Worm (Caenorhabditis elegans) whole organism, L1 larva: Measurements from ENCODE around the gene mrpl-32.
"Not testable (repeated sequence)": the region's sequence is repeated elsewhere in the genome, so short reads cannot be mapped to it uniquely, and the experiment has no call there.

ENCODE experiments used
- C16A3.4 ChIP-seq: fragments of 150-350 bp; optimal IDR thresholded peaks from 2 replicates; lab custom pipeline; 2014; ENCODE audit warnings: missing biosample characterization, missing genetic modification characterization
- F16B12.6 ChIP-seq: fragments of 150-350 bp; optimal IDR thresholded peaks from 2 replicates; lab custom pipeline; 2014; ENCODE audit warnings: missing biosample characterization, missing genetic modification characterization
- aha-1 ChIP-seq: fragments of 150-350 bp; optimal IDR thresholded peaks from 2 replicates; lab custom pipeline; 2014; ENCODE audit warnings: missing biosample characterization, missing genetic modification characterization
- aly-2 ChIP-seq: fragments of 150-350 bp; optimal IDR thresholded peaks from 2 replicates; lab custom pipeline; 2014; ENCODE audit warnings: missing biosample characterization, missing genetic modification characterization
- ama-1 ChIP-seq: fragments of 150-350 bp; optimal IDR thresholded peaks from 2 replicates; lab custom pipeline; 2014
- blmp-1 ChIP-seq: fragments of 150-350 bp; optimal IDR thresholded peaks from 2 replicates; lab custom pipeline; 2014; ENCODE audit warnings: missing biosample characterization, missing genetic modification characterization
- ceh-88 ChIP-seq: fragments of 200-800 bp; sonication (Bioruptor generic); IDR thresholded peaks from 2 replicates; pipeline ENCODE4 v1.3.6; 2022; ENCODE audit warnings: missing genetic modification characterization, missing compliant biosample characterization
- ceh-90 ChIP-seq: sonication (generic microtip); optimal IDR thresholded peaks from 2 replicates; lab custom pipeline; 2016; ENCODE audit warnings: missing genetic modification characterization, missing compliant biosample characterization
- dsc-1 ChIP-seq: sonication (generic microtip); optimal IDR thresholded peaks from 2 replicates; lab custom pipeline; 2016; ENCODE audit warnings: mild to moderate bottlenecking, missing genetic modification characterization, missing compliant biosample characterization
- efl-1 ChIP-seq, 4 experiments: fragments of 150-350 bp; optimal IDR thresholded peaks in 3 of 4; peaks in 1 of 4; 1 replicate in 1 of 4; 2 replicates in 3 of 4; lab custom pipeline; 2014; ENCODE audit warnings: missing biosample characterization in 2 of 4, missing genetic modification characterization in 2 of 4, missing genetic modification reagents in 2 of 4
- egl-27 ChIP-seq, 2 experiments: fragments of 150-350 bp in 1 of 2; sonication (generic microtip); optimal IDR thresholded peaks; 3 replicates each; lab custom pipeline; 2017 to 2018; ENCODE audit warnings: missing biosample characterization in 2 of 2, missing genetic modification characterization in 2 of 2, missing genetic modification reagents in 2 of 2
- elt-2 ChIP-seq: sonication (generic microtip); optimal IDR thresholded peaks from 2 replicates; lab custom pipeline; 2016; ENCODE audit warnings: missing genetic modification characterization, mild to moderate bottlenecking, inconsistent platforms, missing compliant biosample characterization, missing genetic modification reagents
- elt-3 ChIP-seq, 6 experiments: fragments of 150-350 bp in 1 of 6; sonication (generic microtip); optimal IDR thresholded peaks; 2 replicates each; lab custom pipeline; 2017 to 2018; ENCODE audit warnings: missing biosample characterization in 6 of 6, missing genetic modification characterization in 6 of 6, inconsistent platforms in 1 of 6
- fkh-8 ChIP-seq: sonication (generic microtip); optimal IDR thresholded peaks from 2 replicates; lab custom pipeline; 2016; ENCODE audit warnings: mild to moderate bottlenecking, missing genetic modification characterization, missing compliant biosample characterization
- hlh-17 ChIP-seq: fragments of 200-800 bp; sonication (Bioruptor generic); optimal IDR thresholded peaks from 2 replicates; lab custom pipeline; 2018; ENCODE audit warnings: missing genetic modification characterization, mild to moderate bottlenecking, missing compliant biosample characterization, moderate library complexity, borderline replicate concordance
- hlh-4 ChIP-seq: sonication (generic microtip); optimal IDR thresholded peaks from 2 replicates; lab custom pipeline; 2016; ENCODE audit warnings: mild to moderate bottlenecking, missing genetic modification characterization, missing compliant biosample characterization
- hpl-2 ChIP-seq: fragments of 150-350 bp; optimal IDR thresholded peaks from 2 replicates; lab custom pipeline; 2014; ENCODE audit warnings: missing biosample characterization, missing genetic modification reagents, missing genetic modification characterization
- isw-1 ChIP-seq: fragments of 200-800 bp; sonication (Bioruptor generic); IDR thresholded peaks from 2 replicates; pipeline ENCODE4 v1.3.6; 2022; ENCODE audit warnings: missing genetic modification characterization, missing compliant biosample characterization
- lin-14 ChIP-seq: fragments of 200-800 bp; sonication (Bioruptor generic); optimal IDR thresholded peaks from 2 replicates; lab custom pipeline; 2018; ENCODE audit warnings: mild to moderate bottlenecking, missing genetic modification characterization, moderate library complexity, missing compliant biosample characterization
- lin-15B ChIP-seq: fragments of 150-350 bp; sonication (generic microtip); optimal IDR thresholded peaks from 3 replicates; lab custom pipeline; 2014; ENCODE audit warnings: missing biosample characterization, missing genetic modification characterization
- lin-35 ChIP-seq, 2 experiments: fragments of 150-350 bp; optimal IDR thresholded peaks; 2 replicates each; lab custom pipeline; 2014; ENCODE audit warnings: missing biosample characterization in 2 of 2, missing genetic modification characterization in 2 of 2, missing genetic modification reagents in 2 of 2
- mdl-1 ChIP-seq, 2 experiments: fragments of 150-350 bp; optimal IDR thresholded peaks; 2 replicates each; lab custom pipeline; 2014 to 2017; ENCODE audit warnings: missing biosample characterization in 2 of 2, missing genetic modification characterization in 2 of 2, inconsistent platforms in 1 of 2
- mef-2 ChIP-seq: fragments of 150-350 bp; optimal IDR thresholded peaks from 2 replicates; lab custom pipeline; 2014; ENCODE audit warnings: missing biosample characterization, missing genetic modification characterization
- nhr-19 ChIP-seq: fragments of 200-800 bp; sonication (Bioruptor generic); conservative IDR thresholded peaks from 2 replicates; pipeline ENCODE4 v1.3.6; 2022; ENCODE audit warnings: missing genetic modification characterization, missing compliant biosample characterization
- nhr-20 ChIP-seq: sonication (generic microtip); optimal IDR thresholded peaks from 2 replicates; lab custom pipeline; 2016; ENCODE audit warnings: mild to moderate bottlenecking, missing genetic modification characterization, missing compliant biosample characterization
- nhr-47 ChIP-seq: sonication (generic microtip); optimal IDR thresholded peaks from 2 replicates; lab custom pipeline; 2016; ENCODE audit warnings: mild to moderate bottlenecking, missing genetic modification characterization, moderate library complexity, missing compliant biosample characterization
- nhr-71 ChIP-seq: sonication (generic microtip); optimal IDR thresholded peaks from 2 replicates; lab custom pipeline; 2016; ENCODE audit warnings: mild to moderate bottlenecking, missing genetic modification characterization, moderate library complexity, missing compliant biosample characterization
- nhr-76 ChIP-seq: sonication (generic microtip); optimal IDR thresholded peaks from 2 replicates; lab custom pipeline; 2017; ENCODE audit warnings: missing biosample characterization, missing genetic modification characterization
- nhr-77 ChIP-seq: fragments of 150-350 bp; optimal IDR thresholded peaks from 2 replicates; lab custom pipeline; 2014; ENCODE audit warnings: missing biosample characterization, missing genetic modification characterization
- nhr-84 ChIP-seq: sonication (generic microtip); optimal IDR thresholded peaks from 2 replicates; lab custom pipeline; 2017; ENCODE audit warnings: missing biosample characterization, missing genetic modification characterization
- nhr-90 ChIP-seq: sonication (generic microtip); optimal IDR thresholded peaks from 2 replicates; lab custom pipeline; 2016; ENCODE audit warnings: mild to moderate bottlenecking, missing genetic modification characterization, missing compliant biosample characterization; ENCODE audit not compliant: poor library complexity
- skn-1 ChIP-seq: fragments of 150-350 bp; optimal IDR thresholded peaks from 2 replicates; lab custom pipeline; 2014; ENCODE audit warnings: missing biosample characterization, missing genetic modification characterization
- snpc-4 ChIP-seq: fragments of 150-350 bp; optimal IDR thresholded peaks from 2 replicates; lab custom pipeline; 2014; ENCODE audit warnings: missing biosample characterization, missing genetic modification characterization
- snu-23 ChIP-seq: sonication (generic microtip); optimal IDR thresholded peaks from 2 replicates; lab custom pipeline; 2016; ENCODE audit warnings: missing genetic modification characterization, missing compliant biosample characterization
- tbx-2 ChIP-seq: sonication (generic microtip); optimal IDR thresholded peaks from 2 replicates; lab custom pipeline; 2016; ENCODE audit warnings: missing genetic modification characterization, missing compliant biosample characterization
- unc-62 ChIP-seq: fragments of 150-350 bp; optimal IDR thresholded peaks from 2 replicates; lab custom pipeline; 2014; ENCODE audit warnings: missing biosample characterization, missing genetic modification reagents, missing genetic modification characterization
- unc-86 ChIP-seq: sonication (generic microtip); optimal IDR thresholded peaks from 2 replicates; lab custom pipeline; 2016; ENCODE audit warnings: missing genetic modification characterization, missing compliant biosample characterization
- unc-98 ChIP-seq: fragments of 200-800 bp; sonication (Bioruptor generic); IDR thresholded peaks from 2 replicates; pipeline ENCODE4 v1.3.6; 2022; ENCODE audit warnings: missing genetic modification characterization, missing compliant biosample characterization
- xbp-1 ChIP-seq: sonication (generic microtip); optimal IDR thresholded peaks from 2 replicates; lab custom pipeline; 2016; ENCODE audit warnings: missing genetic modification characterization, missing compliant biosample characterization
- zag-1 ChIP-seq: fragments of 150-350 bp; optimal IDR thresholded peaks from 2 replicates; lab custom pipeline; 2014; ENCODE audit warnings: missing biosample characterization, missing genetic modification characterization
- zip-4 ChIP-seq: fragments of 200-800 bp; sonication (Bioruptor generic); optimal IDR thresholded peaks from 2 replicates; lab custom pipeline; 2018; ENCODE audit warnings: mild to moderate bottlenecking, missing genetic modification characterization, moderate library complexity, missing compliant biosample characterization
- ztf-11 ChIP-seq, 2 experiments: sonication (generic microtip); optimal IDR thresholded peaks; 2 replicates each; lab custom pipeline; 2016 to 2017; ENCODE audit warnings: missing genetic modification characterization in 2 of 2, missing biosample characterization in 1 of 2, missing compliant biosample characterization in 1 of 2

Gene mrpl-32

ce11 chrIII:8435074-8435473 lies 14.5 kb upstream of the mrpl-32 start, which contains the start of gene ZK1236.9:
Gene ZK1236.9 (minus strand): TSS chrIII:8435174.
- no peak for TF ChIP-seq xbp-1 (tag; lab: Kevin White, UChicago)
- TF ChIP-seq lin-14 (GFP tag; lab: Kevin White, UChicago): no peak
- no peak for TF ChIP-seq unc-86 (tag; lab: Kevin White, UChicago)
- no peak for TF ChIP-seq C16A3.4 (tag; lab: Kevin White, UChicago)
- TF ChIP-seq hpl-2: no peak
- TF ChIP-seq egl-27 (tag; optimal IDR thresholded peaks at IDR 0.05; lab: Kevin White, UChicago): no peak
- TF ChIP-seq unc-98 (GFP tag; lab: Robert Waterston, UW): no peak
- TF ChIP-seq lin-15B (tag; lab: Kevin White, UChicago): no peak
- no peak for TF ChIP-seq isw-1

DNA sequence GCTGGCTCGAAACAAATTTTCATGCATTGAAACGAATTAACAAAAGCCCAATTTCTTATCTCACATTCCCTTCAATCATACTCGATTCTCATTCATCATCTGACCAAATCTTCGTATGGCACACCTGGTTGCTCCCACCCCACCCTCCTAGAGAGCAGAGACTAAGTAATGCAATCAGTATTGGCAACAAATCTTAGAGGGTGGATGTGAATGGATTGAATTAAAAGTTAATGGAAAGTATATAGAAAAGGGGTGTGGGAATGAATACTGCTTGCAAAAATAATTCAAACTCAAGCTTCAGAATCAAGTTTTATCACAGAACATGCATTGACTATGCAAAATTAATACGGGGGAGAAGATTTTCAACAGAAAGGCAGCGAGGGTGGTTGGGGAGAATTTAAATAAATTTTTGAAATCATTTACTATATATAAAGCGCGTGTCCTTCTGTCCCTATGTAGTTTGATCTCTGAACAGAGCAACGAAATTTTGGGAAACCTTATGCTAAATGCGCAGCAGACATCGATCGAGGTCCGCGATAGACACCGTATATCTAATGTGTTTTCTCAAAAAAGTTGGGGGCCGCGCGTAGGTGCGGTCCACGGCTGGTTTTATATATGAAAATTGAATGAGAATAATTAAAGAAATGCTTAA lies 11.7 kb upstream of the mrpl-32 start:
- TF ChIP-seq zip-4 (GFP tag; lab: Kevin White, UChicago) (no peak), fkh-8 (tag; lab: Kevin White, UChicago) (peak; percentile 9)

DNA sequence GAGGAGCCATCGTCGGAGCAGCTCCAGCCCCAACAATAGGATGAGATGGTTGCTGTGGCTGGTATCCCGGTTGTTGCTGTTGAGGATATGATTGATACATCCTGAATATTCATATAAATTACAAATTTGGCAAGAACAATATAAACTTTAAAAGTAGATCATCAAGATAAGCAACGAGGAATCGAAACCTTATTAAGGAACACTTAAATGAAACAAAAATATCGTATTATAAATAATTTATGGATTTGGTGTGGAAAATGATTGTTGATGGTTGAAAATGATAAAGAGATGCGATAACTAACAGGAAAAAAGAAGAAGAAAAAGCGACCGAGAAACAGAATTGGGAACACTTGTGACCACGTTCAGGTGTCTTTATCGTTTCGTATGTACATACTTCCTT lies 10.2 kb upstream of the mrpl-32 start, which contains the start of gene pqn-96:
TSS of gene pqn-96 (minus strand) at position 101 of the 400 bp plus-strand sequence.
- TF ChIP-seq efl-1 (optimal IDR thresholded peaks at IDR 0.05; lab: Kevin White, UChicago) (no peak), efl-1 (GFP tag; optimal IDR thresholded peaks at IDR 0.05 in 1 of 2; lab: Kevin White, UChicago) (peak in 1 of 2 experiments; percentile 84), elt-3 (tag; optimal IDR thresholded peaks at IDR 0.05; lab: Kevin White, UChicago) (no peak), nhr-76 (tag; lab: Kevin White, UChicago) (no peak), unc-98 (GFP tag; lab: Robert Waterston, UW) (no peak), zag-1 (no peak)

ce11 chrIII:8441298-8441697 lies 8.3 kb upstream of the mrpl-32 start:
- TF ChIP-seq efl-1 (optimal IDR thresholded peaks at IDR 0.05; lab: Kevin White, UChicago): not testable (repeated sequence)
- peak; percentile 9 to 57 for TF ChIP-seq efl-1 (GFP tag; optimal IDR thresholded peaks at IDR 0.05 in 1 of 2; lab: Kevin White, UChicago)
- peak; percentile 58; the same call in 1 of the 2 replicates for TF ChIP-seq unc-98 (GFP tag; lab: Robert Waterston, UW)
- peak; percentile 31; the same call in 1 of the 2 replicates for TF ChIP-seq isw-1

DNA sequence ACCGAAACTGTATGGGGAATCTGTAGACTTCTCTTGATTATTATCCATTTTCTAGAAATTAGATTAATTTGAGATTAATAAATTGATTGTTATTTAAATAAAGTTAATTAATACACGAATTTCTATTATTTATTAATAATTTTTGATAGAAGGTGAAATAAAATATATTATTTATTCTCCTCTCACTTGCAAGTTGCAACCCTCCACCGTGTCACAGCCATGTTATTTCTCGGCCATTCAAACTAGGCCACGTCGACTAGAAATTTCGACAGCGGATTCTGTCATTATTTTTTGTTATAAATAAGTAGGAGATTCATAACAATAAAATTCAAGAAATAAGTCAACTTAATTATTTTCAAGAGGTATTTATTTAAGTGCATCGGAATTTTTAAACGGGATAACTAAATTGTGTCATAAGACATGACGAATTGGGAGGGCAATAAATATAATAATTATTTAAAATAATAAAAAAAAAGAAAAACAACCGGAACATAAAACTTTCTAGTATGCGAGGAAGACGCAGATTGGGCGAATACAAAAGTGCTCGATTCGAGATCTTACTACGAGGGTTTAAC lies 5.9 kb upstream of the mrpl-32 start, which contains the start of gene ufbp-1:
TSS of gene ufbp-1 (minus strand) at position 51 of the 575 bp plus-strand sequence.
- TF ChIP-seq hlh-17 (GFP tag; lab: Kevin White, UChicago) (no peak), F16B12.6 (peak; percentile 1), nhr-20 (tag; lab: Kevin White, UChicago) (peak; percentile 55), dsc-1 (tag; lab: Kevin White, UChicago) (peak; percentile 33), tbx-2 (tag; lab: Kevin White, UChicago) (no peak), lin-14 (GFP tag; lab: Kevin White, UChicago) (peak; percentile 51), ztf-11 (tag; optimal IDR thresholded peaks at IDR 0.05; lab: Kevin White, UChicago) (peak in 1 of 2 experiments; percentile 26), hlh-4 (tag; lab: Kevin White, UChicago) (peak; percentile 15), nhr-77 (tag; lab: Kevin White, UChicago) (no peak), ama-1 (lab: Kevin White, UChicago) (peak; percentile 99), ceh-88 (peak; percentile 44; the same call in 1 of the 2 replicates), aly-2 (peak; percentile 98), nhr-19 (peak; percentile 29; the same call in 1 of the 2 replicates), lin-35 (GFP tag; optimal IDR thresholded peaks at IDR 0.05; lab: Kevin White, UChicago) (peak; percentile 16 to 65), snu-23 (GFP tag; lab: Kevin White, UChicago) (peak; percentile 60), unc-62 (GFP tag; lab: Kevin White, UChicago) (no peak), elt-2 (tag; lab: Kevin White, UChicago) (peak; percentile 73), blmp-1 (tag; lab: Kevin White, UChicago) (peak; percentile 68), nhr-84 (no peak), nhr-71 (peak; percentile 76), ceh-90 (tag; lab: Kevin White, UChicago) (peak; percentile 36), nhr-47 (tag; lab: Kevin White, UChicago) (peak; percentile 19), skn-1 (peak; percentile 94), mdl-1 (tag; optimal IDR thresholded peaks at IDR 0.05; lab: Kevin White, UChicago) (peak in 1 of 2 experiments; percentile 14), nhr-90 (tag; lab: Kevin White, UChicago) (peak; percentile 60), mef-2 (tag; lab: Kevin White, UChicago) (no peak), aha-1 (no peak), lin-15B (tag; lab: Kevin White, UChicago) (peak; percentile 33), snpc-4 (tag; lab: Kevin White, UChicago) (peak; percentile 83)
